Worm (Caenorhabditis elegans) whole organism, L3 larva: ENCODE data around the gene Y67A10A.3.

Experiments used
- elt-3 ChIP-seq, 3 experiments: fragments of 150-350 bp in 1 of 3; sonication (generic microtip) in 2 of 3; optimal IDR thresholded peaks; 2 replicates in 2 of 3; 4 replicates in 1 of 3; lab custom pipeline; 2014 to 2017; ENCODE audit warnings: missing biosample characterization in 3 of 3, missing genetic modification characterization in 3 of 3
- zag-1 ChIP-seq: fragments of 150-350 bp; optimal IDR thresholded peaks from 2 replicates; lab custom pipeline; 2014; ENCODE audit warnings: missing biosample characterization, missing genetic modification characterization

DNA sequence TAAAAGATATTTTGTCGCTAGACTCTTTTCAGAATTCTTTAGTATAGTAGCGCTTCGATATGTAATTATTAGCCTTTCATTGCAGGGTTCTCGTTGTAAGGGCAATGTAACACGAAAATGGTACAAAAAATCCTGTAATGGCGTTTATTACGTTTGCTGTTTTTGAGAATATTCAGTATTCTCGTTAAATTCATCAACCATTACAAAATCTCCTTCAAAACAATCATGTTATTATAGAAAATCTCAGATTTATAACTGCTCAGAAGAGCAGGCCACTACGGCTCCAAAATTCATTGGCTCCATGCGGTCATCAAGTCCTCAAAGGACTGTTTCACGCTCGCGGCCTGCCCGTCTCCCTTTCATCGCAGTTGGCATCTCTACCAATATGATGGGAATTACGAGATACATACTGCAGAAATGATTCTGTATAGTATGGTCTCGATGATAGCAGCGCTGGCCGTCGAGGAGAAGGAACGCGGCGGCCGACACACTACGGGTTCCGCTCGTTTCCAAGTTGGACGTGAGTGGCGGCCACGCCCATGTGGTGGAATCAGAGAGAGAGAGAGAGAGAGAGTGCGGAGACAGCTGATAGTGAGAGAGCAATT lies 7.5 kb downstream of the Y67A10A.3 start:
- no peak for TF ChIP-seq elt-3 (tag; optimal IDR thresholded peaks at IDR 0.05; lab: Kevin White, UChicago)
- TF ChIP-seq zag-1, result no peak
